Worm (Caenorhabditis elegans) whole organism, L4 larva: ENCODE results near the gene T08A11.1.

Experiments
- ZK337.2 ChIP-seq: fragments of 200-800 bp; sonication (Bioruptor generic); IDR thresholded peaks from 2 replicates; pipeline ENCODE4 v1.3.6; 2022; ENCODE audit warnings: missing genetic modification reagents, missing genetic modification characterization, missing compliant biosample characterization
- snpc-4 ChIP-seq: fragments of 150-350 bp; optimal IDR thresholded peaks from 2 replicates; lab custom pipeline; 2014; ENCODE audit warnings: missing biosample characterization, missing genetic modification characterization

- TF ChIP-seq ZK337.2 (GFP tag; lab: Robert Waterston, UW), result no peak
- no peak for TF ChIP-seq snpc-4 (tag; lab: Kevin White, UChicago)
Measured at ce11 chrIII:4269220-4269935, 6.4 kb upstream of the T08A11.1 start, which contains the start of the genes sftb-1 and R10E4.1.
